Worm (Caenorhabditis elegans) whole organism, early embryonic: ENCODE data around the gene T16G12.4.

Experiments used
- B0310.2 ChIP-seq: sonication (generic microtip); optimal IDR thresholded peaks from 2 replicates; lab custom pipeline; 2016; ENCODE audit warnings: mild to moderate bottlenecking, missing genetic modification characterization, missing compliant biosample characterization
- tbx-37 ChIP-seq: fragments of 200-800 bp; sonication (Bioruptor generic); conservative IDR thresholded peaks from 2 replicates; pipeline ENCODE4 v1.3.6; 2022; ENCODE audit warnings: missing genetic modification reagents, missing genetic modification characterization, missing compliant biosample characterization

DNA sequence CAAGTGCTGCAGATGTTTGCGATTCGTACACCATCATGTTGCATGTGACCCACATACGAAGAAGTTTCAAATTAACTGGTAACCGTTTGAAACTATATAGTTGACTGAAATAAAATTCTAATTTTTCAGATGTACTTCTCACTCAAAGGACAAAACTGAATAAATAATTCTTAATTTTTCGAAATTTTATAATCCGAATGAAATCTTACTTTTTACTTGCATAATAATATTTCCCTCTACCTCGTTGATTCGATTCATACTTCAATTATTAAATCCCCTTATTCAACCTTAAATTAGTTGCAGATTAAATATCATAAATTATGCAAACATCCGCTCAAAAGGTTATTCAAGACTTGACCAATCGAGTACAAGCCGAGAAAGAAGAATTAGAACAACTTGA is 28.4 kb downstream of the T16G12.4 start, which contains the start of gene T16H12.2:
- no peak for TF ChIP-seq tbx-37 (GFP tag; lab: Robert Waterston, UW)
- TF ChIP-seq B0310.2 (tag; lab: Kevin White, UChicago), result no peak
